Worm (Caenorhabditis elegans) whole organism, L4 larva: ENCODE results near the gene ops-1.

ENCODE experiments used
- D1046.2 ChIP-seq: fragments of 200-800 bp; sonication (Bioruptor generic); IDR thresholded peaks from 2 replicates; pipeline ENCODE4 v1.3.6; 2022; ENCODE audit warnings: missing genetic modification characterization, missing compliant biosample characterization
- F44E2.7 ChIP-seq: fragments of 200-800 bp; sonication (Bioruptor generic); IDR thresholded peaks from 2 replicates; pipeline ENCODE4 v2.1.2; 2022; ENCODE audit warnings: missing genetic modification characterization, missing compliant biosample characterization
- ceh-28 ChIP-seq: fragments of 150-350 bp; optimal IDR thresholded peaks from 2 replicates; lab custom pipeline; 2014; ENCODE audit warnings: missing biosample characterization, missing genetic modification reagents, missing genetic modification characterization
- fos-1 ChIP-seq: fragments of 150-350 bp; optimal IDR thresholded peaks from 2 replicates; lab custom pipeline; 2014; ENCODE audit warnings: missing biosample characterization, missing genetic modification characterization
- mep-1 ChIP-seq: fragments of 150-350 bp; sonication (generic microtip); optimal IDR thresholded peaks from 3 replicates; lab custom pipeline; 2014; ENCODE audit warnings: missing biosample characterization, missing genetic modification characterization
- nhr-10 ChIP-seq: fragments of 150-350 bp; optimal IDR thresholded peaks from 2 replicates; lab custom pipeline; 2014; ENCODE audit warnings: missing biosample characterization, missing genetic modification characterization
- pqm-1 ChIP-seq: sonication (generic microtip); optimal IDR thresholded peaks from 2 replicates; lab custom pipeline; 2017; ENCODE audit warnings: missing biosample characterization, missing genetic modification characterization
- unc-39 ChIP-seq: sonication (generic microtip); optimal IDR thresholded peaks from 2 replicates; lab custom pipeline; 2017; ENCODE audit warnings: missing biosample characterization, missing genetic modification characterization

DNA sequence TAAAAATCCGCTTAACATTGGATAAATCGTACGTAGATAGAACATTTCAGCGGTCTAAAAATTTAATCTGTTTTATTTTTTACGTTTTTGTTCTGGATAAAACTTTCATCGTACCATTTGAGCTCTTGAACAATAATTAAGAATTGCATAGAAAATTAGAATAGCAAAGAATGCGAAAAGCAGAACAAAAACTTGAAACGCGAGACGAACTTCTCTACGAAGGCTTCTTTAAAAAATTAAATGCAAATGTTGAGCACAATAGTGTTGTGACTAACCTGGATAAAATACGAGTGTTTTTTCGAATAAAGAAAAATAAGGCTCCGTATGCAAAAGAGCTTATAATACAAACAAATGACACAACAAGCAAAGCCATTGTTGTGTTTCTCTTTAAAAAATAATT, 15.3 kb upstream of the ops-1 start:
- no peak for TF ChIP-seq pqm-1
- no peak for TF ChIP-seq F44E2.7
- TF ChIP-seq unc-39 (tag; lab: Kevin White, UChicago), result no peak
- no peak for TF ChIP-seq ceh-28 (tag; lab: Kevin White, UChicago)
- TF ChIP-seq D1046.2 (GFP tag; lab: Robert Waterston, UW), result no peak
- TF ChIP-seq fos-1 (tag; lab: Kevin White, UChicago), result no peak
- TF ChIP-seq nhr-10 (tag; lab: Kevin White, UChicago), result no peak
- no peak for TF ChIP-seq mep-1
